Worm (Caenorhabditis elegans): Measurements from ENCODE around the gene K09F6.9.

K09F6.9 gene

ce11 chrII:2328963-2329442 lies 46.5 kb upstream of the K09F6.9 start, which contains the start of the genes ZK1240.8 and ZK1240.1 (continued):
- TF ChIP-seq ama-1 (optimal IDR thresholded peaks at IDR 0.05) (no peak), ama-1 (GFP tag; optimal IDR thresholded peaks at IDR 0.05) (no peak)

- TF ChIP-seq let-607 (tag; optimal IDR thresholded peaks at IDR 0.05), result no peak
- no peak for TF ChIP-seq ceh-58 (GFP tag; IDR thresholded peaks at IDR 0.05)
- no peak for TF ChIP-seq somi-1 (GFP tag; optimal IDR thresholded peaks at IDR 0.05)
- TF ChIP-seq lin-35 (GFP tag; optimal IDR thresholded peaks at IDR 0.05), result no peak
- no peak for TF ChIP-seq snpc-3.4 (tag; optimal IDR thresholded peaks at IDR 0.05)
- TF ChIP-seq ceh-40 (GFP tag; IDR thresholded peaks at IDR 0.05), result no peak
- no peak for TF ChIP-seq T26A5.8 (tag; optimal IDR thresholded peaks at IDR 0.05)
- no peak for TF ChIP-seq F52B5.7 (tag; optimal IDR thresholded peaks at IDR 0.05)
- no peak for TF ChIP-seq pha-4 (tag; optimal IDR thresholded peaks at IDR 0.05)
- no peak for TF ChIP-seq ceh-100 (GFP tag; IDR thresholded peaks at IDR 0.05)
- no peak for TF ChIP-seq mxl-1 (tag; optimal IDR thresholded peaks at IDR 0.05)
- TF ChIP-seq unc-130 (GFP tag; optimal IDR thresholded peaks at IDR 0.05), result no peak
- TF ChIP-seq K12H6.12 (tag; optimal IDR thresholded peaks at IDR 0.05), result no peak
- TF ChIP-seq lin-54 (GFP tag; optimal IDR thresholded peaks at IDR 0.05), result no peak
- no peak for TF ChIP-seq pbrm-1 (GFP tag; IDR thresholded peaks at IDR 0.05)
- TF ChIP-seq rcor-1 (GFP tag; IDR thresholded peaks at IDR 0.05), result no peak
- no peak for TF ChIP-seq zim-3 (tag; optimal IDR thresholded peaks at IDR 0.05)
These were observed 42.5 kb upstream of the K09F6.9 start, which contains the start of gene ZK1240.11 for ce11 chrII:2324956-2325355. ZK1240.11 (plus strand) TSS chrII:2325256.

- TF ChIP-seq nhr-80 (tag; optimal IDR thresholded peaks at IDR 0.05) (peak; percentile 85), ets-4 (GFP tag; optimal IDR thresholded peaks at IDR 0.05) (peak; percentile 58), nfya-1 (tag; optimal IDR thresholded peaks at IDR 0.05; ENCODE audit: borderline replicate concordance, insufficient read depth) (no peak)
These were observed 40.5 kb upstream of the K09F6.9 start, which contains the start of the genes ZK1240.6 and ZK1240.2 for ce11 chrII:2322857-2323518. ZK1240.6 (minus strand) TSS chrII:2322907. ZK1240.2 (plus strand) TSS chrII:2323376.

ce11 chrII:2320097-2320496 lies 37.6 kb upstream of the K09F6.9 start, which contains the start of gene ZK1240.3:
ZK1240.3 (plus strand) TSS chrII:2320334.
- TF ChIP-seq Y79H2A.3 (GFP tag; conservative IDR thresholded peaks at IDR 0.05) (no peak), nfya-1 (tag; optimal IDR thresholded peaks at IDR 0.05; ENCODE audit: borderline replicate concordance, insufficient read depth) (no peak), madf-6 (GFP tag; IDR thresholded peaks at IDR 0.05) (no peak), ceh-40 (GFP tag; IDR thresholded peaks at IDR 0.05) (no peak), sea-2 (GFP tag; IDR thresholded peaks at IDR 0.05) (no peak), atf-7 (tag; optimal IDR thresholded peaks at IDR 0.05) (no peak), ets-4 (GFP tag; optimal IDR thresholded peaks at IDR 0.05) (peak; percentile 64), tbx-9 (tag; optimal IDR thresholded peaks at IDR 0.05; ENCODE audit: borderline replicate concordance) (no peak), egrh-3 (GFP tag; IDR thresholded peaks at IDR 0.05) (no peak), madf-3 (GFP tag; IDR thresholded peaks at IDR 0.05) (no peak), bed-2 (GFP tag; IDR thresholded peaks at IDR 0.05) (no peak), zim-3 (tag; optimal IDR thresholded peaks at IDR 0.05) (no peak), mcd-1 (GFP tag; IDR thresholded peaks at IDR 0.05) (no peak), nhr-80 (tag; optimal IDR thresholded peaks at IDR 0.05) (peak; percentile 93), let-526 (GFP tag; IDR thresholded peaks at IDR 0.05) (no peak), madf-8 (GFP tag; conservative IDR thresholded peaks at IDR 0.05) (no peak), ceh-100 (GFP tag; IDR thresholded peaks at IDR 0.05) (no peak), chd-7 (tag; optimal IDR thresholded peaks at IDR 0.05) (no peak), dox-1 (GFP tag; IDR thresholded peaks at IDR 0.05) (peak; percentile 50), F52B5.7 (tag; optimal IDR thresholded peaks at IDR 0.05) (no peak), gei-17 (GFP tag; optimal IDR thresholded peaks at IDR 0.05) (no peak), T26A5.8 (tag; optimal IDR thresholded peaks at IDR 0.05) (no peak)
